Worm (Caenorhabditis elegans) whole organism, young adult: ENCODE data around the gene fbxa-138.

Experiments
- B0019.2 ChIP-seq: fragments of 200-800 bp; sonication (Bioruptor generic); conservative IDR thresholded peaks from 2 replicates; pipeline ENCODE4 v1.3.6; 2022; ENCODE audit warnings: missing genetic modification reagents, missing genetic modification characterization, missing compliant biosample characterization
- F10E7.11 ChIP-seq: sonication (generic microtip); optimal IDR thresholded peaks from 2 replicates; lab custom pipeline; 2017; ENCODE audit warnings: mild to moderate bottlenecking, missing genetic modification characterization, moderate library complexity, missing compliant biosample characterization
- F22D6.2 ChIP-seq: sonication (generic microtip); optimal IDR thresholded peaks from 2 replicates; lab custom pipeline; 2016; ENCODE audit warnings: mild to moderate bottlenecking, missing genetic modification characterization, missing compliant biosample characterization
- K12H6.12 ChIP-seq: fragments of 200-800 bp; sonication (Bioruptor generic); optimal IDR thresholded peaks from 2 replicates; lab custom pipeline; 2018; ENCODE audit warnings: mild to moderate bottlenecking, missing genetic modification characterization, missing compliant biosample characterization
- Y79H2A.3 ChIP-seq: fragments of 200-800 bp; sonication (Bioruptor generic); conservative IDR thresholded peaks from 2 replicates; pipeline ENCODE4 v1.3.6; 2022; ENCODE audit warnings: missing genetic modification reagents, missing genetic modification characterization, missing compliant biosample characterization
- aptf-2 ChIP-seq: fragments of 200-800 bp; sonication (Bioruptor generic); conservative IDR thresholded peaks from 2 replicates; pipeline ENCODE4 v1.3.6; 2022; ENCODE audit warnings: missing genetic modification reagents, missing genetic modification characterization, missing compliant biosample characterization
- attf-6 ChIP-seq: fragments of 200-800 bp; sonication (Bioruptor generic); IDR thresholded peaks from 2 replicates; pipeline ENCODE4 v1.3.6; 2022; ENCODE audit warnings: missing genetic modification reagents, missing genetic modification characterization, missing compliant biosample characterization
- cebp-2 ChIP-seq: fragments of 200-800 bp; sonication (Bioruptor generic); IDR thresholded peaks from 2 replicates; pipeline ENCODE4 v1.3.6; 2022; ENCODE audit warnings: missing genetic modification characterization, missing compliant biosample characterization
- him-1 ChIP-seq: sonication (generic microtip); optimal IDR thresholded peaks from 2 replicates; lab custom pipeline; 2016; ENCODE audit warnings: missing genotype, missing genetic modification reagents, missing genetic modification characterization, missing compliant biosample characterization
- mel-28 ChIP-seq: sonication (generic microtip); optimal IDR thresholded peaks from 2 replicates; lab custom pipeline; 2016; ENCODE audit warnings: borderline replicate concordance, mild to moderate bottlenecking, missing genetic modification characterization, missing compliant biosample characterization
- repo-1 ChIP-seq: sonication (generic microtip); optimal IDR thresholded peaks from 2 replicates; lab custom pipeline; 2017; ENCODE audit warnings: mild to moderate bottlenecking, missing genetic modification characterization, missing compliant biosample characterization
- sea-2 ChIP-seq: fragments of 200-800 bp; sonication (Bioruptor generic); IDR thresholded peaks from 2 replicates; pipeline ENCODE4 v1.3.6; 2022; ENCODE audit warnings: missing genetic modification characterization, missing compliant biosample characterization
- unc-130 ChIP-seq: sonication (generic microtip); optimal IDR thresholded peaks from 2 replicates; lab custom pipeline; 2016; ENCODE audit warnings: missing genetic modification reagents, missing genetic modification characterization, missing compliant biosample characterization

DNA sequence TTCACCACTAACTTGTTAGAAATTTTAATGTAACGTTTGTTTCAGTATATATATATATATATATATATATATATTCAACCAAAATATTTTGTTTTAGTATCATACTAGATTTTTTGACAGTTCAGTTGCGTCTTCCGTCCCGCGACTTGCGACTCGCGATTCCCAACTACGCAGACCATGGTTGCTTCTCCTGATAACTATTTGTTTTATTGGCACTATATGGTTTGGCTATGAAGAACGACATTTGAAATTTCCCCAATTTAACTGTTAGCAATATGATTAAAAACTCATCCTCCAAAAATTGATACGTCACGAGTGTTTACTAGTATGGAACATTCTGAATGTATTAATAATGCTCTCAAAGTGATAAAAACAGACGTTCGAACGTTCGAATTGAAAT is 642 bp upstream of the fbxa-138 start:
- TF ChIP-seq F22D6.2 = no peak
- TF ChIP-seq mel-28 (tag; lab: Kevin White, UChicago) = no peak
- no peak for TF ChIP-seq repo-1 (tag; lab: Kevin White, UChicago)
- no peak for TF ChIP-seq B0019.2 (GFP tag; lab: Robert Waterston, UW)
- no peak for TF ChIP-seq aptf-2 (GFP tag; lab: Robert Waterston, UW)
- TF ChIP-seq unc-130 (GFP tag; lab: Kevin White, UChicago) = no peak
- TF ChIP-seq Y79H2A.3 (GFP tag; lab: Robert Waterston, UW) = no peak
- TF ChIP-seq him-1 (tag; lab: Kevin White, UChicago) = no peak
- no peak for TF ChIP-seq sea-2 (GFP tag; lab: Robert Waterston, UW)
- no peak for TF ChIP-seq cebp-2 (GFP tag; lab: Robert Waterston, UW)
- no peak for TF ChIP-seq attf-6 (GFP tag; lab: Robert Waterston, UW)
- no peak for TF ChIP-seq K12H6.12 (tag; lab: Kevin White, UChicago)
- TF ChIP-seq F10E7.11 (tag; lab: Kevin White, UChicago) = no peak
